Worm (Caenorhabditis elegans) whole organism, L3 larva: ENCODE data around the gene ZK673.6.

Experiments used
- R02D3.7 ChIP-seq: fragments of 150-350 bp; optimal IDR thresholded peaks from 2 replicates; lab custom pipeline; 2014; ENCODE audit warnings: missing biosample characterization, missing genetic modification characterization
- egl-27 ChIP-seq: sonication (generic microtip); optimal IDR thresholded peaks from 4 replicates; lab custom pipeline; 2017; ENCODE audit warnings: missing biosample characterization, missing genetic modification reagents, missing genetic modification characterization
- elt-3 ChIP-seq, 3 experiments: fragments of 150-350 bp in 1 of 3; sonication (generic microtip) in 2 of 3; optimal IDR thresholded peaks; 2 replicates in 2 of 3; 4 replicates in 1 of 3; lab custom pipeline; 2014 to 2017; ENCODE audit warnings: missing biosample characterization in 3 of 3, missing genetic modification characterization in 3 of 3
- nfya-1 ChIP-seq: sonication (generic microtip); optimal IDR thresholded peaks from 2 replicates; lab custom pipeline; 2017; ENCODE audit warnings: missing genetic modification characterization, mild to moderate bottlenecking, missing compliant biosample characterization, antibody characterized with exemption, moderate library complexity; ENCODE audit not compliant: insufficient read depth
- nhr-11 ChIP-seq: fragments of 150-350 bp; optimal IDR thresholded peaks from 2 replicates; lab custom pipeline; 2014; ENCODE audit warnings: missing biosample characterization, missing genetic modification characterization
- nhr-76 ChIP-seq: fragments of 150-350 bp; sonication (generic microtip); optimal IDR thresholded peaks from 5 replicates; lab custom pipeline; 2014; ENCODE audit warnings: missing biosample characterization, missing genetic modification characterization
- pqm-1 ChIP-seq: fragments of 150-350 bp; optimal IDR thresholded peaks from 2 replicates; lab custom pipeline; 2017; ENCODE audit warnings: missing biosample characterization, missing genetic modification characterization, inconsistent platforms
- skn-1 ChIP-seq: fragments of 150-350 bp; optimal IDR thresholded peaks from 2 replicates; lab custom pipeline; 2014; ENCODE audit warnings: missing biosample characterization, missing genetic modification characterization
- ztf-4 ChIP-seq: fragments of 150-350 bp; optimal IDR thresholded peaks from 2 replicates; lab custom pipeline; 2014; ENCODE audit warnings: missing biosample characterization, missing genetic modification characterization

- TF ChIP-seq skn-1 (tag; lab: Kevin White, UChicago) (no peak), ztf-4 (tag; lab: Kevin White, UChicago) (no peak), nfya-1 (tag; lab: Kevin White, UChicago) (no peak), R02D3.7 (tag; lab: Kevin White, UChicago) (no peak), nhr-11 (tag; lab: Kevin White, UChicago) (no peak), elt-3 (tag; optimal IDR thresholded peaks at IDR 0.05; lab: Kevin White, UChicago) (no peak), egl-27 (tag; lab: Kevin White, UChicago) (no peak), pqm-1 (tag; lab: Kevin White, UChicago) (no peak), nhr-76 (tag; lab: Kevin White, UChicago) (no peak)
Observed at ce11 chrII:10461207-10461606, 2.9 kb downstream of the ZK673.6 start, which contains the start of gene ZK673.5.
